Fruit fly (Drosophila melanogaster) whole organism, embryonic: ENCODE measurements around the gene timeout.
A peak's percentile ranks its signal among the peaks of the same experiment; 100 is the strongest.

Source experiments
- BEAF-32 ChIP-seq: fragments of 200-800 bp; sonication (Bioruptor generic); optimal IDR thresholded peaks from 3 replicates; lab custom pipeline; 2017; ENCODE audit warnings: missing biosample characterization, missing genetic modification characterization, mild to moderate bottlenecking, moderate library complexity, missing genetic modification reagents
- CG10147 ChIP-seq: fragments of 200-800 bp; sonication (Bioruptor generic); optimal IDR thresholded peaks from 2 replicates; lab custom pipeline; 2019; ENCODE audit warnings: missing biosample characterization, mild to moderate bottlenecking, missing genetic modification characterization, moderate library complexity
- CG10209 ChIP-seq: fragments of 200-800 bp; sonication (Bioruptor generic); optimal IDR thresholded peaks from 3 replicates; lab custom pipeline; 2017; ENCODE audit warnings: missing biosample characterization, mild to moderate bottlenecking, missing genetic modification characterization, missing genetic modification reagents
- CG10959 ChIP-seq: fragments of 200-800 bp; sonication (Bioruptor generic); IDR thresholded peaks from 2 replicates; pipeline ENCODE4 v1.3.6; 2022; ENCODE audit warnings: missing biosample characterization, missing genetic modification characterization
- CG11085 ChIP-seq: fragments of 200-800 bp; sonication (Bioruptor generic); IDR thresholded peaks from 2 replicates; pipeline ENCODE4 v1.3.6; 2022; ENCODE audit warnings: missing biosample characterization, missing genetic modification characterization
- CG12155 ChIP-seq: fragments of 200-800 bp; sonication (Bioruptor generic); optimal IDR thresholded peaks from 3 replicates; lab custom pipeline; 2016; ENCODE audit warnings: missing biosample characterization, missing genetic modification characterization
- CG12744 ChIP-seq: fragments of 200-800 bp; sonication (Bioruptor generic); optimal IDR thresholded peaks from 2 replicates; lab custom pipeline; 2016; ENCODE audit warnings: missing biosample characterization, missing genetic modification characterization
- CG13424 ChIP-seq: fragments of 200-800 bp; sonication (Bioruptor generic); optimal IDR thresholded peaks from 2 replicates; lab custom pipeline; 2019; ENCODE audit warnings: missing biosample characterization, mild to moderate bottlenecking, missing genetic modification characterization, moderate library complexity
- CG16815 ChIP-seq: fragments of 200-800 bp; sonication (Bioruptor generic); optimal IDR thresholded peaks from 3 replicates; lab custom pipeline; 2017; ENCODE audit warnings: missing biosample characterization, mild to moderate bottlenecking, missing genetic modification characterization
- CG17361 ChIP-seq: fragments of 200-800 bp; sonication (Bioruptor generic); IDR thresholded peaks from 3 replicates; pipeline ENCODE4 v1.3.6; 2022; ENCODE audit warnings: missing biosample characterization, missing genetic modification characterization
- CG17829 ChIP-seq: fragments of 200-800 bp; optimal IDR thresholded peaks from 2 replicates; lab custom pipeline; 2019; ENCODE audit warnings: missing biosample characterization, mild to moderate bottlenecking, missing genetic modification characterization, moderate library complexity
- CG31224 ChIP-seq: fragments of 200-800 bp; sonication (Bioruptor generic); IDR thresholded peaks from 2 replicates; pipeline ENCODE4 v1.3.6; 2022; ENCODE audit warnings: missing biosample characterization, missing genetic modification characterization
- CG31365 ChIP-seq: fragments of 200-800 bp; sonication (Bioruptor generic); optimal IDR thresholded peaks from 2 replicates; lab custom pipeline; 2018; ENCODE audit warnings: missing biosample characterization, mild to moderate bottlenecking, missing genetic modification characterization
- CG33213 ChIP-seq: fragments of 200-800 bp; sonication (Bioruptor generic); optimal IDR thresholded peaks from 3 replicates; lab custom pipeline; 2016; ENCODE audit warnings: missing biosample characterization, missing genetic modification characterization
- CG3838 ChIP-seq: fragments of 200-800 bp; sonication (Bioruptor generic); optimal IDR thresholded peaks from 3 replicates; lab custom pipeline; 2016; ENCODE audit warnings: missing biosample characterization, missing genetic modification characterization
- CG4424 ChIP-seq: fragments of 200-800 bp; sonication (Bioruptor generic); optimal IDR thresholded peaks from 3 replicates; lab custom pipeline; 2016; ENCODE audit warnings: missing biosample characterization, missing genetic modification characterization
- CG4617 ChIP-seq: fragments of 200-800 bp; sonication (Bioruptor generic); optimal IDR thresholded peaks from 3 replicates; lab custom pipeline; 2016; ENCODE audit warnings: missing biosample characterization, missing genetic modification characterization, borderline replicate concordance
- CG5245 ChIP-seq: fragments of 200-800 bp; sonication (Bioruptor generic); optimal IDR thresholded peaks from 3 replicates; lab custom pipeline; 2016; ENCODE audit warnings: missing biosample characterization, missing genetic modification characterization
- CG7745 ChIP-seq: fragments of 200-800 bp; sonication (Bioruptor generic); optimal IDR thresholded peaks from 2 replicates; lab custom pipeline; 2018; ENCODE audit warnings: missing biosample characterization, mild to moderate bottlenecking, missing genetic modification characterization, moderate library complexity
- CG8089 ChIP-seq: fragments of 200-800 bp; sonication (Bioruptor generic); optimal IDR thresholded peaks from 3 replicates; lab custom pipeline; 2016; ENCODE audit warnings: missing biosample characterization, missing genetic modification characterization
- CkIIα-i1 ChIP-seq: fragments of 200-800 bp; sonication (Bioruptor generic); IDR thresholded peaks from 2 replicates; pipeline ENCODE4 v1.3.6; 2022; ENCODE audit warnings: missing biosample characterization, missing genetic modification characterization
- Doc2 ChIP-seq: fragments of 200-800 bp; sonication (Bioruptor generic); IDR thresholded peaks from 2 replicates; pipeline ENCODE4 v1.3.6; 2022; ENCODE audit warnings: missing biosample characterization, missing genetic modification characterization
- Dref ChIP-seq: fragments of 200-800 bp; sonication (Bioruptor generic); IDR thresholded peaks from 2 replicates; pipeline ENCODE4 v1.3.6; 2022; ENCODE audit warnings: missing biosample characterization, missing genetic modification characterization
- Gsc ChIP-seq: fragments of 200-800 bp; sonication (Bioruptor generic); IDR thresholded peaks from 2 replicates; pipeline ENCODE4 v1.3.6; 2022; ENCODE audit warnings: missing biosample characterization, missing genetic modification characterization
- H15 ChIP-seq: fragments of 200-800 bp; sonication (Bioruptor generic); IDR thresholded peaks from 3 replicates; pipeline ENCODE4 v1.3.6; 2022; ENCODE audit warnings: missing biosample characterization, missing genetic modification characterization
- Hr39 ChIP-seq: fragments of >200 bp; optimal IDR thresholded peaks from 2 replicates; lab custom pipeline; 2017
- Hr78 ChIP-seq, 2 experiments: fragments of 200-800 bp in 1 of 2; fragments of >200 bp in 1 of 2; sonication (Bioruptor generic) in 1 of 2; optimal IDR thresholded peaks; 2 replicates each; lab custom pipeline; 2017 to 2019; ENCODE audit warnings: missing biosample characterization in 2 of 2, missing genetic modification characterization in 2 of 2, mild to moderate bottlenecking in 1 of 2, moderate library complexity in 1 of 2
- Lpt ChIP-seq: fragments of >200 bp; optimal IDR thresholded peaks from 2 replicates; lab custom pipeline; 2018; ENCODE audit warnings: missing biosample characterization, missing genetic modification characterization
- Med ChIP-seq: fragments of 200-800 bp; sonication (Bioruptor generic); peaks from one replicate; lab custom pipeline; 2016; ENCODE audit warnings: missing biosample characterization, missing genetic modification characterization, mild to moderate bottlenecking, inconsistent platforms, moderate library complexity
- Mrtf ChIP-seq: fragments of 200-800 bp; sonication (Bioruptor generic); IDR thresholded peaks from 3 replicates; pipeline ENCODE4 v1.3.6; 2022; ENCODE audit warnings: missing biosample characterization, missing genetic modification characterization
- Myb ChIP-seq: fragments of 200-800 bp; sonication (Bioruptor generic); optimal IDR thresholded peaks from 2 replicates; lab custom pipeline; 2016; ENCODE audit warnings: missing biosample characterization, missing genetic modification characterization
- PHDP ChIP-seq: fragments of 200-800 bp; sonication (Bioruptor generic); optimal IDR thresholded peaks from 3 replicates; lab custom pipeline; 2018; ENCODE audit warnings: missing biosample characterization, mild to moderate bottlenecking, missing genetic modification characterization, moderate library complexity
- Pdp1 ChIP-seq, 2 experiments: fragments of 200-800 bp; sonication (Bioruptor generic); optimal IDR thresholded peaks; 3 replicates each; lab custom pipeline; 2016; ENCODE audit warnings: missing biosample characterization in 2 of 2, missing genetic modification characterization in 2 of 2, mild to moderate bottlenecking in 1 of 2, moderate library complexity in 1 of 2
- Sox102F ChIP-seq: fragments of 200-800 bp; sonication (Bioruptor generic); optimal IDR thresholded peaks from 2 replicates; lab custom pipeline; 2018; ENCODE audit warnings: missing biosample characterization, mild to moderate bottlenecking, missing genetic modification characterization, moderate library complexity
- bigmax ChIP-seq: fragments of 200-800 bp; sonication (Bioruptor generic); optimal IDR thresholded peaks from 2 replicates; lab custom pipeline; 2018; ENCODE audit warnings: missing biosample characterization, mild to moderate bottlenecking, missing genetic modification characterization
- chinmo ChIP-seq: fragments of 200-800 bp; sonication (Bioruptor generic); IDR thresholded peaks from 4 replicates; pipeline ENCODE4 v1.3.6; 2022; ENCODE audit warnings: missing biosample characterization, missing genetic modification characterization; ENCODE audit not compliant: partially characterized antibody
- dm ChIP-seq: fragments of 200-800 bp; sonication (Bioruptor generic); optimal IDR thresholded peaks from 3 replicates; lab custom pipeline; 2016; ENCODE audit warnings: missing biosample characterization, missing genetic modification characterization
- fd96Cb ChIP-seq: fragments of 200-800 bp; sonication (Bioruptor generic); optimal IDR thresholded peaks from 2 replicates; lab custom pipeline; 2018; ENCODE audit warnings: missing biosample characterization, mild to moderate bottlenecking, missing genetic modification characterization, moderate library complexity
- grau ChIP-seq: fragments of 200-800 bp; optimal IDR thresholded peaks from 3 replicates; lab custom pipeline; 2019; ENCODE audit warnings: missing biosample characterization, mild to moderate bottlenecking, missing genetic modification characterization, moderate library complexity
- gsb-n ChIP-seq: fragments of 200-800 bp; sonication (Bioruptor generic); optimal IDR thresholded peaks from 3 replicates; lab custom pipeline; 2018; ENCODE audit warnings: missing biosample characterization, mild to moderate bottlenecking, missing genetic modification characterization
- hbn ChIP-seq: fragments of 200-800 bp; sonication (Bioruptor generic); IDR thresholded peaks from 2 replicates; pipeline ENCODE4 v1.3.6; 2022; ENCODE audit warnings: missing biosample characterization, missing genetic modification characterization; ENCODE audit not compliant: partially characterized antibody
- jigr1 ChIP-seq: fragments of 200-800 bp; sonication (Bioruptor generic); IDR thresholded peaks from 3 replicates; pipeline ENCODE4 v1.3.6; 2022; ENCODE audit warnings: missing biosample characterization, missing genetic modification characterization
- jumu ChIP-seq: fragments of 200-800 bp; sonication (Bioruptor generic); optimal IDR thresholded peaks from 3 replicates; lab custom pipeline; 2016; ENCODE audit warnings: missing biosample characterization, missing genetic modification characterization
- kni ChIP-seq: fragments of 200-800 bp; sonication (Bioruptor generic); optimal IDR thresholded peaks from 3 replicates; lab custom pipeline; 2017; ENCODE audit warnings: mild to moderate bottlenecking, missing biosample characterization, missing genetic modification reagents, missing genetic modification characterization
- lola ChIP-seq, 3 experiments: fragments of >200 bp in 2 of 3; fragments of 200-800 bp in 1 of 3; sonication (Bioruptor generic) in 1 of 3; optimal IDR thresholded peaks; 2 replicates each; lab custom pipeline; 2017 to 2019; ENCODE audit warnings: missing biosample characterization in 3 of 3, missing genetic modification characterization in 3 of 3, mild to moderate bottlenecking in 1 of 3, moderate library complexity in 1 of 3
- nerfin-2 ChIP-seq: fragments of 200-800 bp; sonication (Bioruptor generic); IDR thresholded peaks from 2 replicates; pipeline ENCODE4 v1.3.6; 2022; ENCODE audit warnings: missing biosample characterization, missing genetic modification characterization; ENCODE audit not compliant: partially characterized antibody
- pan ChIP-seq, 4 experiments: fragments of >200 bp in 3 of 4; fragments of 200-800 bp in 1 of 4; sonication (Bioruptor generic) in 1 of 4; optimal IDR thresholded peaks in 3 of 4; IDR thresholded peaks in 1 of 4; 2 replicates each; pipeline versions ENCODE4 v1.3.6 to Lab custom; 2017 to 2022; ENCODE audit warnings: missing biosample characterization in 2 of 4, missing genetic modification characterization in 2 of 4, mixed read lengths in 1 of 4
- sima ChIP-seq: fragments of 200-800 bp; sonication (Bioruptor generic); optimal IDR thresholded peaks from 2 replicates; lab custom pipeline; 2016; ENCODE audit warnings: missing biosample characterization, missing genetic modification characterization
- tap ChIP-seq: fragments of 200-800 bp; optimal IDR thresholded peaks from 3 replicates; lab custom pipeline; 2019; ENCODE audit warnings: missing biosample characterization, mild to moderate bottlenecking, missing genetic modification characterization, moderate library complexity
- wek ChIP-seq: fragments of 200-800 bp; sonication (Bioruptor generic); optimal IDR thresholded peaks from 3 replicates; lab custom pipeline; 2018; ENCODE audit warnings: missing biosample characterization, mild to moderate bottlenecking, missing genetic modification characterization, moderate library complexity
- yki ChIP-seq: fragments of >200 bp; optimal IDR thresholded peaks from 3 replicates; lab custom pipeline; 2018

Gene timeout

dm6 chr3R:13078263-13078662, 10.2 kb upstream of the timeout start (continued):
- no peak for TF ChIP-seq hbn (GFP tag; lab: Robert Waterston, UW)
- no peak for TF ChIP-seq dm
- TF ChIP-seq chinmo (GFP tag; lab: Robert Waterston, UW), result no peak
- no peak for TF ChIP-seq kni (GFP tag; lab: Kevin White, UChicago)
- peak; percentile 24 for TF ChIP-seq gsb-n
- no peak for TF ChIP-seq jigr1 (GFP tag; lab: Robert Waterston, UW)
- TF ChIP-seq Med (GFP tag; lab: Kevin White, UChicago), result peak; percentile 91
- peak; percentile 46 for TF ChIP-seq CG13424 (tag; lab: Kevin White, UChicago)
- no peak for TF ChIP-seq Hr39
- peak in 1 of 3 experiments; percentile 3 for TF ChIP-seq lola (GFP tag; optimal IDR thresholded peaks at IDR 0.05; lab: Kevin White, UChicago)
- TF ChIP-seq Mrtf, result no peak
- peak; percentile 59 for TF ChIP-seq CG17829 (tag; lab: Kevin White, UChicago)
- TF ChIP-seq bigmax (GFP tag; lab: Kevin White, UChicago), result no peak
- TF ChIP-seq tap (tag; lab: Kevin White, UChicago), result no peak
- TF ChIP-seq CG16815 (GFP tag; lab: Kevin White, UChicago), result no peak
- no peak for TF ChIP-seq pan (optimal IDR thresholded peaks at IDR 0.05; lab: Kevin White, UChicago)
- no peak for TF ChIP-seq pan (GFP tag; optimal IDR thresholded peaks at IDR 0.05 in 1 of 2, IDR thresholded peaks at IDR 0.05 in 1 of 2)
- TF ChIP-seq CG17361 (GFP tag; lab: Robert Waterston, UW), result peak; percentile 53; the same call in 2 of the 3 replicates
- no peak for TF ChIP-seq CG5245 (GFP tag; lab: Kevin White, UChicago)
- TF ChIP-seq CG10209 (GFP tag; lab: Kevin White, UChicago), result peak; percentile 4
- TF ChIP-seq CG7745 (tag; lab: Kevin White, UChicago), result no peak
- no peak for TF ChIP-seq fd96Cb (tag; lab: Kevin White, UChicago)
- no peak for TF ChIP-seq CG4424
- no peak for TF ChIP-seq Doc2 (GFP tag; lab: Robert Waterston, UW)
- no peak for TF ChIP-seq BEAF-32
- TF ChIP-seq nerfin-2 (GFP tag; lab: Robert Waterston, UW), result no peak
- peak; percentile 90 for TF ChIP-seq Myb (GFP tag; lab: Kevin White, UChicago)
- peak; percentile 56 for TF ChIP-seq CG33213
- TF ChIP-seq CkIIα-i1 (GFP tag; lab: Robert Waterston, UW), result no peak
- no peak for TF ChIP-seq CG10147 (GFP tag; lab: Kevin White, UChicago)
- peak; percentile 32; the same call in 1 of the 2 replicates for TF ChIP-seq CG11085 (GFP tag; lab: Robert Waterston, UW)
- TF ChIP-seq wek, result no peak
- no peak for TF ChIP-seq CG31365 (tag; lab: Kevin White, UChicago)
- TF ChIP-seq CG3838 (GFP tag; lab: Kevin White, UChicago), result no peak
- no peak for TF ChIP-seq sima (GFP tag; lab: Kevin White, UChicago)
- no peak for TF ChIP-seq Dref (GFP tag; lab: Robert Waterston, UW)
- peak; percentile 20 for TF ChIP-seq CG8089 (GFP tag; lab: Kevin White, UChicago)
- no peak for TF ChIP-seq CG10959 (GFP tag; lab: Robert Waterston, UW)
- TF ChIP-seq Pdp1 (GFP tag; optimal IDR thresholded peaks at IDR 0.05; lab: Kevin White, UChicago), result peak in 1 of 2 experiments; percentile 62
- TF ChIP-seq CG12155 (GFP tag; lab: Kevin White, UChicago), result no peak
- no peak for TF ChIP-seq Gsc (GFP tag; lab: Robert Waterston, UW)
- no peak for TF ChIP-seq CG31224
- TF ChIP-seq H15 (GFP tag; lab: Robert Waterston, UW), result peak; percentile 42; the same call in 1 of the 3 replicates
- TF ChIP-seq PHDP, result peak; percentile 40
- TF ChIP-seq yki, result peak; percentile 50
- TF ChIP-seq Sox102F (GFP tag; lab: Kevin White, UChicago), result peak; percentile 30
- peak; percentile 39 for TF ChIP-seq CG12744
- peak; percentile 35 for TF ChIP-seq grau (tag; lab: Kevin White, UChicago)
- TF ChIP-seq jumu (GFP tag; lab: Kevin White, UChicago), result no peak
- no peak for TF ChIP-seq CG4617 (GFP tag; lab: Kevin White, UChicago)
- TF ChIP-seq Hr78 (GFP tag; optimal IDR thresholded peaks at IDR 0.05; lab: Kevin White, UChicago), result no peak
- no peak for TF ChIP-seq Lpt (GFP tag; lab: Kevin White, UChicago)
